Worm (Caenorhabditis elegans) whole organism, L1 larva: ENCODE data around the gene tbck-1.

Experiments
- aha-1 ChIP-seq: fragments of 150-350 bp; optimal IDR thresholded peaks from 2 replicates; lab custom pipeline; 2014; ENCODE audit warnings: missing biosample characterization, missing genetic modification characterization
- aly-2 ChIP-seq: fragments of 150-350 bp; optimal IDR thresholded peaks from 2 replicates; lab custom pipeline; 2014; ENCODE audit warnings: missing biosample characterization, missing genetic modification characterization
- blmp-1 ChIP-seq: fragments of 150-350 bp; optimal IDR thresholded peaks from 2 replicates; lab custom pipeline; 2014; ENCODE audit warnings: missing biosample characterization, missing genetic modification characterization
- ceh-82 ChIP-seq, 3 experiments: fragments of 150-350 bp in 1 of 3; sonication (generic microtip) in 2 of 3; optimal IDR thresholded peaks; 2 replicates each; lab custom pipeline; 2014 to 2017; ENCODE audit warnings: missing biosample characterization in 3 of 3, missing genetic modification characterization in 3 of 3
- dsc-1 ChIP-seq: sonication (generic microtip); optimal IDR thresholded peaks from 2 replicates; lab custom pipeline; 2016; ENCODE audit warnings: mild to moderate bottlenecking, missing genetic modification characterization, missing compliant biosample characterization
- efl-1 ChIP-seq, 4 experiments: fragments of 150-350 bp; optimal IDR thresholded peaks in 3 of 4; peaks in 1 of 4; 1 replicate in 1 of 4; 2 replicates in 3 of 4; lab custom pipeline; 2014; ENCODE audit warnings: missing biosample characterization in 2 of 4, missing genetic modification characterization in 2 of 4, missing genetic modification reagents in 2 of 4
- elt-2 ChIP-seq: sonication (generic microtip); optimal IDR thresholded peaks from 2 replicates; lab custom pipeline; 2016; ENCODE audit warnings: missing genetic modification characterization, mild to moderate bottlenecking, inconsistent platforms, missing compliant biosample characterization, missing genetic modification reagents
- elt-3 ChIP-seq, 6 experiments: fragments of 150-350 bp in 1 of 6; sonication (generic microtip); optimal IDR thresholded peaks; 2 replicates each; lab custom pipeline; 2017 to 2018; ENCODE audit warnings: missing biosample characterization in 6 of 6, missing genetic modification characterization in 6 of 6, inconsistent platforms in 1 of 6
- fkh-10 ChIP-seq: sonication (generic microtip); optimal IDR thresholded peaks from 2 replicates; lab custom pipeline; 2017; ENCODE audit warnings: missing biosample characterization, missing genetic modification reagents, missing genetic modification characterization
- fkh-4 ChIP-seq: sonication (generic microtip); optimal IDR thresholded peaks from 2 replicates; lab custom pipeline; 2016; ENCODE audit warnings: missing compliant biosample characterization, missing genetic modification characterization, borderline replicate concordance
- hlh-17 ChIP-seq: fragments of 200-800 bp; sonication (Bioruptor generic); optimal IDR thresholded peaks from 2 replicates; lab custom pipeline; 2018; ENCODE audit warnings: missing genetic modification characterization, mild to moderate bottlenecking, missing compliant biosample characterization, moderate library complexity, borderline replicate concordance
- hlh-4 ChIP-seq: sonication (generic microtip); optimal IDR thresholded peaks from 2 replicates; lab custom pipeline; 2016; ENCODE audit warnings: mild to moderate bottlenecking, missing genetic modification characterization, missing compliant biosample characterization
- jun-1 ChIP-seq: fragments of 150-350 bp; optimal IDR thresholded peaks from 2 replicates; lab custom pipeline; 2014; ENCODE audit warnings: missing biosample characterization, missing genetic modification reagents, missing genetic modification characterization
- lin-13 ChIP-seq: fragments of 150-350 bp; optimal IDR thresholded peaks from 2 replicates; lab custom pipeline; 2014; ENCODE audit warnings: missing biosample characterization, missing genetic modification reagents, missing genetic modification characterization
- lin-14 ChIP-seq: fragments of 200-800 bp; sonication (Bioruptor generic); optimal IDR thresholded peaks from 2 replicates; lab custom pipeline; 2018; ENCODE audit warnings: mild to moderate bottlenecking, missing genetic modification characterization, moderate library complexity, missing compliant biosample characterization
- lir-3 ChIP-seq: sonication (generic microtip); optimal IDR thresholded peaks from 2 replicates; lab custom pipeline; 2016; ENCODE audit warnings: mild to moderate bottlenecking, missing genetic modification characterization, moderate library complexity, missing compliant biosample characterization; ENCODE audit not compliant: poor library complexity
- lsy-2 ChIP-seq, 2 experiments: fragments of 150-350 bp; optimal IDR thresholded peaks; 2 replicates each; lab custom pipeline; 2014; ENCODE audit warnings: missing biosample characterization in 2 of 2, missing genetic modification characterization in 2 of 2
- mep-1 ChIP-seq: fragments of 150-350 bp; optimal IDR thresholded peaks from 2 replicates; lab custom pipeline; 2014; ENCODE audit warnings: missing biosample characterization, missing genetic modification characterization
- nhr-11 ChIP-seq: fragments of 150-350 bp; optimal IDR thresholded peaks from 2 replicates; lab custom pipeline; 2014; ENCODE audit warnings: missing biosample characterization, missing genetic modification characterization
- nhr-20 ChIP-seq: sonication (generic microtip); optimal IDR thresholded peaks from 2 replicates; lab custom pipeline; 2016; ENCODE audit warnings: mild to moderate bottlenecking, missing genetic modification characterization, missing compliant biosample characterization
- nhr-47 ChIP-seq: sonication (generic microtip); optimal IDR thresholded peaks from 2 replicates; lab custom pipeline; 2016; ENCODE audit warnings: mild to moderate bottlenecking, missing genetic modification characterization, moderate library complexity, missing compliant biosample characterization
- nhr-71 ChIP-seq: sonication (generic microtip); optimal IDR thresholded peaks from 2 replicates; lab custom pipeline; 2016; ENCODE audit warnings: mild to moderate bottlenecking, missing genetic modification characterization, moderate library complexity, missing compliant biosample characterization
- nhr-85 ChIP-seq: sonication (generic microtip); peaks from one replicate; lab custom pipeline; 2016; ENCODE audit warnings: missing genetic modification characterization, inconsistent platforms, missing compliant biosample characterization
- pax-3 ChIP-seq: fragments of 200-800 bp; sonication (Bioruptor generic); optimal IDR thresholded peaks from 2 replicates; lab custom pipeline; 2018; ENCODE audit warnings: mild to moderate bottlenecking, missing genetic modification characterization, moderate library complexity, missing compliant biosample characterization
- pqm-1 ChIP-seq: sonication (generic microtip); optimal IDR thresholded peaks from 3 replicates; lab custom pipeline; 2017; ENCODE audit warnings: missing biosample characterization, missing genetic modification characterization
- rnt-1 ChIP-seq: sonication (generic microtip); optimal IDR thresholded peaks from 2 replicates; lab custom pipeline; 2016; ENCODE audit warnings: mild to moderate bottlenecking, missing genetic modification characterization, moderate library complexity, missing compliant biosample characterization
- skn-1 ChIP-seq: fragments of 150-350 bp; optimal IDR thresholded peaks from 2 replicates; lab custom pipeline; 2014; ENCODE audit warnings: missing biosample characterization, missing genetic modification characterization
- snu-23 ChIP-seq: sonication (generic microtip); optimal IDR thresholded peaks from 2 replicates; lab custom pipeline; 2016; ENCODE audit warnings: missing genetic modification characterization, missing compliant biosample characterization
- ztf-11 ChIP-seq, 2 experiments: sonication (generic microtip); optimal IDR thresholded peaks; 2 replicates each; lab custom pipeline; 2016 to 2017; ENCODE audit warnings: missing genetic modification characterization in 2 of 2, missing biosample characterization in 1 of 2, missing compliant biosample characterization in 1 of 2

The tbck-1 gene

DNA sequence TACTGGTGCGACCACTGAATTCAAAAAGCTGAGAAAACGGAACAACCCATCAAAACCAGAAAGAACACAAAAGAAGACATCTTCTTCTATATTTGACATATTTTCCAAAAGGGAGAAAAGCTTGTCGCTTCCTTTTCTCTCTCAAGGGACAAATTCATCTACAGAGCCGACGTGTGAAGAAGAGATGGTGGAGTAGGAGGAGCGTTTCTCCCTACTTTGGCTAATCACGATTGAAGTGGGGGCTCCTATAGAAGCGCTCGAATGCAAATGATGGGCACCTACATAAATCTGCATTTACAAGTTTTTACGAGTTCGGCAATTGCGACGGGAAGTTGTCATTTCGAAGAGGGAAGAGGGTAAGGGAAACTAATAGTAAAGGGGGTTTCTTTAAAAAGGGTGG is 22.1 kb upstream of the tbck-1 start:
- no peak for TF ChIP-seq efl-1 (optimal IDR thresholded peaks at IDR 0.05; lab: Kevin White, UChicago)
- peak in 1 of 2 experiments; percentile 48 for TF ChIP-seq efl-1 (GFP tag; optimal IDR thresholded peaks at IDR 0.05 in 1 of 2; lab: Kevin White, UChicago)
- no peak for TF ChIP-seq nhr-11

DNA sequence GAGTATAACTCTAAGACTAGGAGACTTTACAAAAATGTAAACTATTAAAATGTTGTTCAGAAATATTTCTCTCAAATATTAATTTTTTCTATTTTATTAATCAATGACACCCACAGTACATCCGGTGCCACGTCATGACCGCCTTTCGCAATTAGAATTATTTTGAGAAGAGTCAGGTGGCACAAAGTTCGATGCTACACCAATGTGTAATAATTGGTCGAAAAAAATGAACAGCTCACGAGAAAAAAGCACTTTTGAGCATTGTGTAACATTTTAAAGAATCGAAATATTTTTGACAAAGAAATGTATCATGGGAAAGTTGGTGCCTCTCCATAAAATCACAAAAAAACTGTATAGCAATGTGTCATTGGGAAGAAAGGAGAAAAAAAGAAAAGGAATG is 21.6 kb upstream of the tbck-1 start:
- TF ChIP-seq lin-13 (no peak), rnt-1 (peak; percentile 56), lin-14 (GFP tag; lab: Kevin White, UChicago) (peak; percentile 55), skn-1 (tag; lab: Kevin White, UChicago) (no peak), aha-1 (tag; lab: Kevin White, UChicago) (no peak), hlh-17 (GFP tag; lab: Kevin White, UChicago) (no peak), mep-1 (tag; lab: Kevin White, UChicago) (no peak), nhr-71 (peak; percentile 32), lir-3 (tag; lab: Kevin White, UChicago) (no peak), nhr-85 (tag; lab: Kevin White, UChicago) (no peak)

DNA sequence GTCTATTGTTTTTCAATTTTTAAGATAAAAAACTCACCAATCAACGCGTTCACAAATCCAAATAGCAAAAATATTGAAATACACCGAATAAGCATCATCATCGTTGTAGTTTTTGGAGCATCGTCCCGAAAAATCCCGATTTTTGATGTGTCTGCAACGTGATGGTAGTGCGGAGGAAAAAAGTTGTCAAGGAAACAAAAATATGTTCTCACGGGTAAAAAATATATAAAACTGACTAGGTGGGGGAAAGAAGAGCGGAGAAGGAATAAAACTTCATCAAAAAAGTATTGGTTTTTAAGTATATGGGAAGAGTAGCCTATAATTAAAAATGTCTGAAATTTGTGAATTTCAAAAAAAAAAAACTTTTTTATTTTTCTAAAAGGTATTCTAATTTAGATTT is 16.4 kb upstream of the tbck-1 start, which contains the start of gene rig-6:
rig-6 (minus strand) TSS at position 101 of the 400 bp plus-strand sequence.
- no peak for TF ChIP-seq aly-2

DNA sequence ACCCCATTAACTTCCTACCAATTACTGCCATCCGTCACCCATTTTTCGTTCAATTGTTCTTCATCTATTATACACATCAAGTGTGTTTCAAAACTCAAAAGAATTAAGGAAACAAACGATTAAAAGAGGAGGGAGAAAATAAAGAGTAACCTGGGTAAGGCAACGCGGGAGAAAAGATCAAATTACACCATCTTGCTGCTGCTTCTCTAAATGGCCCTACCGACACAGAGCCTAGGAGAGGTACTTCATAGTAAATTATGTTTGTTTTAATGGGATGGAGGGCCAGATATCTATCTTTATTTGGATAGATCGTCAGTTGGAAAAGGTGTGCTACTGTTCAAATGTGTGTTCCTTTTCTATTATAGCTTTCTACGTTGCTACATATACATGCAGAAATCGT is 13.0 kb upstream of the tbck-1 start:
- TF ChIP-seq efl-1 (optimal IDR thresholded peaks at IDR 0.05; lab: Kevin White, UChicago): no peak
- peak in 1 of 2 experiments; percentile 29 for TF ChIP-seq efl-1 (GFP tag; optimal IDR thresholded peaks at IDR 0.05 in 1 of 2; lab: Kevin White, UChicago)
- TF ChIP-seq fkh-4: no peak

DNA sequence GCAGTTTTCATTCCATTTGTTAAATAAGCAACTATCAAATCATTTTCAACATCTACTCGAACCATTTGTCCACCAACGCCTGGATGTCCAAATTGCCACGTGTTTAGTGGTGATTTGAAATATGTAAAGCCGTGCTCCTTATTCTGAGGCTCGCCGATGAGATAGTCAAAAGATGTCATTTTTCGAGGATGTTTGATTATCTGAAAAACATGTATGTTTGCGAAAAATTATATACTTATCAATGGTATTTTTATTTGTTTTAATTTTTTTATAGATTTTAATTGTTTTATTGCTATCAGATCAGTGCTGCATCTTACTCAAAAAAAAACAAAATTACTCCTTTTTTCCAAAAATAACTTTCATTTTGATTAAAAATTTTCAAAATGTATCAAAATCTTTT is 9.6 kb upstream of the tbck-1 start:
- TF ChIP-seq elt-2 (tag; lab: Kevin White, UChicago): no peak
- TF ChIP-seq ztf-11 (tag; optimal IDR thresholded peaks at IDR 0.05; lab: Kevin White, UChicago): no peak
- no peak for TF ChIP-seq pax-3 (tag; lab: Kevin White, UChicago)
- no peak for TF ChIP-seq mep-1 (tag; lab: Kevin White, UChicago)
- no peak for TF ChIP-seq efl-1 (optimal IDR thresholded peaks at IDR 0.05; lab: Kevin White, UChicago)
- no peak for TF ChIP-seq efl-1 (GFP tag; optimal IDR thresholded peaks at IDR 0.05 in 1 of 2; lab: Kevin White, UChicago)
- TF ChIP-seq nhr-47: no peak
- TF ChIP-seq fkh-10 (GFP tag; lab: Kevin White, UChicago): no peak
- no peak for TF ChIP-seq lin-13
- TF ChIP-seq hlh-4 (tag; lab: Kevin White, UChicago): no peak
- no peak for TF ChIP-seq aly-2
- no peak for TF ChIP-seq rnt-1
- TF ChIP-seq dsc-1 (tag; lab: Kevin White, UChicago): no peak

DNA sequence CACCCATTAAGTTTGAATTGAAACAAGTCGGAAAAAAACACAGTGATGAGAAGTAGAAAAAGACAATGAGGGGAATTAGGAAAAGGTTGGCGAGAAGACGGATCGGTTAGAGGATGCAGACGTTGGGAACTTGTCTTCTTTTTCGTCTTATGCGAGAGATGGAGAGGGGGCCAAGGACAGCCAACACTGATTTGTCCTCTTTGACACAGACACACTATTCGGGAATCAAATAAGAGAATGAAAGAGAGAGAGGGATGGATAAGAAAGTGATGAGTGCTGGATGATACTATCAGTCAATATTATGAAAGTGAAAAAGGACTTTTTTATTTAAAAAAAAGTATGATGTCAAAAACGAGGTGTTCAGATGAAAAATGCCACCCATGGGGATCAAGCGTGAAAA is 6.6 kb upstream of the tbck-1 start, which contains the start of gene lact-5:
lact-5 (minus strand) TSS at position 1 of the 400 bp plus-strand sequence.
- TF ChIP-seq ceh-82 (tag; optimal IDR thresholded peaks at IDR 0.05; lab: Kevin White, UChicago): no peak
- peak; percentile 71 for TF ChIP-seq lin-14 (GFP tag; lab: Kevin White, UChicago)
- peak in 3 of 6 experiments; percentile 34 to 69 (median 45) for TF ChIP-seq elt-3 (tag; optimal IDR thresholded peaks at IDR 0.05; lab: Kevin White, UChicago)
- TF ChIP-seq nhr-85 (tag; lab: Kevin White, UChicago): peak; percentile 76
- TF ChIP-seq lsy-2 (tag; optimal IDR thresholded peaks at IDR 0.05; lab: Kevin White, UChicago): peak in 1 of 2 experiments; percentile 12
- peak; percentile 95 for TF ChIP-seq blmp-1 (tag; lab: Kevin White, UChicago)
- TF ChIP-seq jun-1 (tag; lab: Kevin White, UChicago): no peak
- no peak for TF ChIP-seq pqm-1 (tag; lab: Kevin White, UChicago)
- peak; percentile 47 for TF ChIP-seq nhr-20 (tag; lab: Kevin White, UChicago)
- peak; percentile 1 for TF ChIP-seq snu-23
- TF ChIP-seq, all 84 proteins: peak for 7
